Worm (Caenorhabditis elegans) whole organism, L2 larva: Measurements from ENCODE around the gene Y17G9A.4.

Source experiments
- C34F6.9 ChIP-seq: fragments of 150-350 bp; optimal IDR thresholded peaks from 2 replicates; lab custom pipeline; 2014; ENCODE audit warnings: missing biosample characterization, missing genetic modification characterization
- F13H6.1 ChIP-seq: sonication (generic microtip); optimal IDR thresholded peaks from 2 replicates; lab custom pipeline; 2016; ENCODE audit warnings: missing genetic modification characterization, missing compliant biosample characterization
- R02D3.7 ChIP-seq: fragments of 150-350 bp; optimal IDR thresholded peaks from 2 replicates; lab custom pipeline; 2014; ENCODE audit warnings: missing biosample characterization, missing genetic modification characterization
- Y55F3AM.14 ChIP-seq: fragments of 200-800 bp; sonication (Bioruptor generic); optimal IDR thresholded peaks from 2 replicates; lab custom pipeline; 2018; ENCODE audit warnings: mild to moderate bottlenecking, missing genetic modification characterization, missing compliant biosample characterization
- ZK546.5 ChIP-seq: sonication (generic microtip); optimal IDR thresholded peaks from 2 replicates; lab custom pipeline; 2017; ENCODE audit warnings: missing biosample characterization, missing genetic modification characterization
- alr-1 ChIP-seq: fragments of 150-350 bp; optimal IDR thresholded peaks from 2 replicates; lab custom pipeline; 2014; ENCODE audit warnings: missing biosample characterization, missing genetic modification characterization
- aly-2 ChIP-seq: fragments of 150-350 bp; optimal IDR thresholded peaks from 2 replicates; lab custom pipeline; 2014; ENCODE audit warnings: missing biosample characterization, missing genetic modification characterization
- ama-1 ChIP-seq: fragments of 150-350 bp; optimal IDR thresholded peaks from 2 replicates; lab custom pipeline; 2018; ENCODE audit warnings: inconsistent platforms
- blmp-1 ChIP-seq: sonication (generic microtip); optimal IDR thresholded peaks from 2 replicates; lab custom pipeline; 2017; ENCODE audit warnings: missing genetic modification characterization, mild to moderate bottlenecking, missing compliant biosample characterization, antibody characterized with exemption, moderate library complexity; ENCODE audit not compliant: insufficient read depth
- ceh-16 ChIP-seq: fragments of 150-350 bp; optimal IDR thresholded peaks from 2 replicates; lab custom pipeline; 2014; ENCODE audit warnings: missing biosample characterization, missing genetic modification characterization
- ceh-82 ChIP-seq: fragments of 150-350 bp; optimal IDR thresholded peaks from 2 replicates; lab custom pipeline; 2014; ENCODE audit warnings: missing biosample characterization, missing genetic modification characterization
- crh-2 ChIP-seq: sonication (generic microtip); optimal IDR thresholded peaks from 2 replicates; lab custom pipeline; 2017; ENCODE audit warnings: missing biosample characterization, missing genetic modification characterization
- dmd-4 ChIP-seq: sonication (generic microtip); optimal IDR thresholded peaks from 2 replicates; lab custom pipeline; 2017; ENCODE audit warnings: missing biosample characterization, missing genetic modification characterization
- elt-1 ChIP-seq: fragments of 150-350 bp; optimal IDR thresholded peaks from 2 replicates; lab custom pipeline; 2014; ENCODE audit warnings: missing biosample characterization, missing genetic modification characterization
- elt-3 ChIP-seq: sonication (generic microtip); optimal IDR thresholded peaks from 2 replicates; lab custom pipeline; 2017; ENCODE audit warnings: missing biosample characterization, missing genetic modification characterization
- fos-1 ChIP-seq: fragments of 150-350 bp; optimal IDR thresholded peaks from 2 replicates; lab custom pipeline; 2014; ENCODE audit warnings: missing biosample characterization, missing genetic modification characterization
- gmeb-1 ChIP-seq: fragments of 150-350 bp; optimal IDR thresholded peaks from 2 replicates; lab custom pipeline; 2014; ENCODE audit warnings: missing biosample characterization, missing genetic modification characterization
- lin-11 ChIP-seq: fragments of 150-350 bp; sonication (generic microtip); optimal IDR thresholded peaks from 2 replicates; lab custom pipeline; 2014; ENCODE audit warnings: missing biosample characterization, missing genetic modification characterization, inconsistent platforms, mixed read lengths
- lin-13 ChIP-seq: fragments of 150-350 bp; optimal IDR thresholded peaks from 2 replicates; lab custom pipeline; 2014; ENCODE audit warnings: missing biosample characterization, missing genetic modification reagents, missing genetic modification characterization
- lin-39 ChIP-seq: fragments of 150-350 bp; optimal IDR thresholded peaks from 2 replicates; lab custom pipeline; 2014; ENCODE audit warnings: missing biosample characterization, missing genetic modification reagents, missing genetic modification characterization
- lsy-2 ChIP-seq, 2 experiments: fragments of 150-350 bp in 1 of 2; sonication (generic microtip) in 1 of 2; optimal IDR thresholded peaks; 2 replicates each; lab custom pipeline; 2014 to 2017; ENCODE audit warnings: missing biosample characterization in 2 of 2, missing genetic modification characterization in 2 of 2
- mab-5 ChIP-seq: fragments of 150-350 bp; optimal IDR thresholded peaks from 2 replicates; lab custom pipeline; 2014; ENCODE audit warnings: missing biosample characterization, missing genetic modification characterization
- mbf-1 ChIP-seq: sonication (generic microtip); optimal IDR thresholded peaks from 2 replicates; lab custom pipeline; 2017; ENCODE audit warnings: missing biosample characterization, missing genetic modification characterization
- mdl-1 ChIP-seq, 2 experiments: fragments of 150-350 bp in 1 of 2; sonication (generic microtip) in 1 of 2; optimal IDR thresholded peaks; 2 replicates each; lab custom pipeline; 2017; ENCODE audit warnings: missing biosample characterization in 2 of 2, missing genetic modification characterization in 2 of 2
- nhr-10 ChIP-seq: sonication (generic microtip); optimal IDR thresholded peaks from 2 replicates; lab custom pipeline; 2017; ENCODE audit warnings: missing biosample characterization, missing genetic modification characterization
- nhr-11 ChIP-seq: fragments of 150-350 bp; optimal IDR thresholded peaks from 2 replicates; lab custom pipeline; 2014; ENCODE audit warnings: missing biosample characterization, missing genetic modification characterization
- nhr-12 ChIP-seq: fragments of 150-350 bp; optimal IDR thresholded peaks from 2 replicates; lab custom pipeline; 2014; ENCODE audit warnings: missing biosample characterization, missing genetic modification characterization
- nhr-129 ChIP-seq: fragments of 150-350 bp; optimal IDR thresholded peaks from 2 replicates; lab custom pipeline; 2014; ENCODE audit warnings: missing biosample characterization, missing genetic modification characterization
- nhr-21 ChIP-seq: fragments of 150-350 bp; optimal IDR thresholded peaks from 2 replicates; lab custom pipeline; 2014; ENCODE audit warnings: missing biosample characterization, missing genetic modification characterization
- nhr-23 ChIP-seq: fragments of 150-350 bp; optimal IDR thresholded peaks from 2 replicates; lab custom pipeline; 2014; ENCODE audit warnings: missing biosample characterization, missing genetic modification reagents, missing genetic modification characterization
- nhr-237 ChIP-seq: fragments of 150-350 bp; optimal IDR thresholded peaks from 2 replicates; lab custom pipeline; 2014; ENCODE audit warnings: missing biosample characterization, missing genetic modification characterization
- nhr-25 ChIP-seq: fragments of 150-350 bp; sonication (generic microtip); optimal IDR thresholded peaks from 3 replicates; lab custom pipeline; 2014; ENCODE audit warnings: missing biosample characterization, missing genetic modification characterization
- nhr-6 ChIP-seq: fragments of 150-350 bp; optimal IDR thresholded peaks from 2 replicates; lab custom pipeline; 2014; ENCODE audit warnings: missing biosample characterization, missing genetic modification characterization
- nhr-77 ChIP-seq: fragments of 150-350 bp; optimal IDR thresholded peaks from 2 replicates; lab custom pipeline; 2014; ENCODE audit warnings: missing biosample characterization, missing genetic modification characterization
- peb-1 ChIP-seq: fragments of 150-350 bp; optimal IDR thresholded peaks from 2 replicates; lab custom pipeline; 2014; ENCODE audit warnings: missing biosample characterization, missing genetic modification characterization
- sem-4 ChIP-seq: fragments of 150-350 bp; optimal IDR thresholded peaks from 2 replicates; lab custom pipeline; 2014; ENCODE audit warnings: missing biosample characterization, missing genetic modification reagents, missing genetic modification characterization
- skn-1 ChIP-seq: sonication (generic microtip); optimal IDR thresholded peaks from 2 replicates; lab custom pipeline; 2017; ENCODE audit warnings: missing biosample characterization, missing genetic modification characterization
- sma-3 ChIP-seq: sonication (generic microtip); optimal IDR thresholded peaks from 2 replicates; lab custom pipeline; 2016; ENCODE audit warnings: missing genetic modification reagents, missing genetic modification characterization, missing compliant biosample characterization
- sma-9 ChIP-seq, 2 experiments: fragments of 150-350 bp in 1 of 2; sonication (generic microtip) in 1 of 2; optimal IDR thresholded peaks; 2 replicates each; lab custom pipeline; 2014 to 2016; ENCODE audit warnings: missing genetic modification characterization in 2 of 2, mild to moderate bottlenecking in 1 of 2, missing biosample characterization in 1 of 2, missing compliant biosample characterization in 1 of 2, missing genetic modification reagents in 1 of 2, moderate library complexity in 1 of 2
- snpc-4 ChIP-seq: fragments of 150-350 bp; optimal IDR thresholded peaks from 2 replicates; lab custom pipeline; 2014; ENCODE audit warnings: missing biosample characterization, missing genetic modification characterization
- unc-39 ChIP-seq: fragments of 150-350 bp; optimal IDR thresholded peaks from 2 replicates; lab custom pipeline; 2014; ENCODE audit warnings: missing biosample characterization, missing genetic modification characterization
- ztf-1 ChIP-seq: fragments of 200-800 bp; sonication (Bioruptor generic); conservative IDR thresholded peaks from 2 replicates; pipeline ENCODE4 v1.3.6; 2022; ENCODE audit warnings: missing genetic modification characterization, missing compliant biosample characterization
- ztf-11 ChIP-seq: sonication (generic microtip); optimal IDR thresholded peaks from 2 replicates; lab custom pipeline; 2017; ENCODE audit warnings: missing biosample characterization, missing genetic modification characterization
- ztf-4 ChIP-seq: fragments of 150-350 bp; optimal IDR thresholded peaks from 2 replicates; lab custom pipeline; 2014; ENCODE audit warnings: missing biosample characterization, missing genetic modification characterization

The Y17G9A.4 gene

ce11 chrIV:4821054-4821453 is 40.3 kb downstream of the Y17G9A.4 start, which contains the start of gene H06H21.8:
H06H21.8 (minus strand) TSS chrIV:4821131.
- TF ChIP-seq fos-1 (tag; lab: Kevin White, UChicago), result peak; percentile 31
- no peak for TF ChIP-seq Y55F3AM.14 (GFP tag; lab: Kevin White, UChicago)
- TF ChIP-seq nhr-11, result no peak
- TF ChIP-seq nhr-77, result no peak
- peak; percentile 30 for TF ChIP-seq gmeb-1 (tag; lab: Kevin White, UChicago)
- TF ChIP-seq ztf-4 (tag; lab: Kevin White, UChicago), result no peak
- TF ChIP-seq sma-9 (GFP tag; optimal IDR thresholded peaks at IDR 0.05; lab: Kevin White, UChicago), result no peak
- no peak for TF ChIP-seq sma-9 (tag; optimal IDR thresholded peaks at IDR 0.05; lab: Kevin White, UChicago)
- peak; percentile 42 for TF ChIP-seq crh-2 (tag; lab: Kevin White, UChicago)

ce11 chrIV:4814185-4814584 is 47.2 kb downstream of the Y17G9A.4 start, which contains the start of gene srw-94:
srw-94 (plus strand) TSS chrIV:4814485.
- TF ChIP-seq alr-1 (tag; lab: Kevin White, UChicago) (no peak), R02D3.7 (tag; lab: Kevin White, UChicago) (no peak), nhr-237 (no peak), dmd-4 (tag; lab: Kevin White, UChicago) (no peak), ama-1 (lab: Kevin White, UChicago) (no peak), sem-4 (tag; lab: Kevin White, UChicago) (no peak), lin-39 (no peak), nhr-23 (tag; lab: Kevin White, UChicago) (no peak)

ce11 chrIV:4811863-4812262 is 49.5 kb downstream of the Y17G9A.4 start, which contains the start of gene srw-95:
srw-95 (plus strand) TSS chrIV:4812075.
- TF ChIP-seq ama-1 (lab: Kevin White, UChicago) (no peak), peb-1 (tag; lab: Kevin White, UChicago) (no peak), mab-5 (no peak), lin-13 (no peak), sma-3 (GFP tag; lab: Kevin White, UChicago) (no peak), nhr-11 (no peak), nhr-10 (no peak), C34F6.9 (tag; lab: Kevin White, UChicago) (no peak), nhr-77 (no peak), elt-1 (tag; lab: Kevin White, UChicago) (no peak), nhr-12 (tag; lab: Kevin White, UChicago) (no peak), nhr-129 (tag; lab: Kevin White, UChicago) (no peak), dmd-4 (tag; lab: Kevin White, UChicago) (no peak), crh-2 (tag; lab: Kevin White, UChicago) (no peak), mdl-1 (tag; optimal IDR thresholded peaks at IDR 0.05; lab: Kevin White, UChicago) (no peak), nhr-21 (tag; lab: Kevin White, UChicago) (no peak), nhr-23 (tag; lab: Kevin White, UChicago) (no peak)
- TF ChIP-seq, all 48 proteins: peak for 0

ce11 chrIV:4810377-4810984 is 50.9 kb downstream of the Y17G9A.4 start, which contains the start of gene eif-1.A:
eif-1.A (plus strand) TSS chrIV:4810934.
- TF ChIP-seq nhr-21 (tag; lab: Kevin White, UChicago) (no peak), nhr-23 (tag; lab: Kevin White, UChicago) (no peak), skn-1 (no peak), elt-3 (tag; lab: Kevin White, UChicago) (no peak), ceh-16 (peak; percentile 16), mdl-1 (tag; optimal IDR thresholded peaks at IDR 0.05; lab: Kevin White, UChicago) (no peak), nhr-129 (tag; lab: Kevin White, UChicago) (peak; percentile 41), nhr-11 (no peak), blmp-1 (tag; lab: Kevin White, UChicago) (peak; percentile 19), Y55F3AM.14 (GFP tag; lab: Kevin White, UChicago) (no peak), alr-1 (tag; lab: Kevin White, UChicago) (no peak), mbf-1 (tag; lab: Kevin White, UChicago) (no peak), C34F6.9 (tag; lab: Kevin White, UChicago) (peak; percentile 76), aly-2 (tag; lab: Kevin White, UChicago) (no peak), peb-1 (tag; lab: Kevin White, UChicago) (no peak), ZK546.5 (tag; lab: Kevin White, UChicago) (no peak), ztf-4 (tag; lab: Kevin White, UChicago) (no peak), elt-1 (tag; lab: Kevin White, UChicago) (no peak), nhr-25 (tag; lab: Kevin White, UChicago) (peak; percentile 3), snpc-4 (tag; lab: Kevin White, UChicago) (peak; percentile 33), lin-11 (tag; lab: Kevin White, UChicago) (peak; percentile 51), nhr-10 (no peak), nhr-237 (no peak), lin-13 (peak; percentile 58), lin-39 (no peak), dmd-4 (tag; lab: Kevin White, UChicago) (no peak), ztf-11 (tag; lab: Kevin White, UChicago) (no peak), unc-39 (tag; lab: Kevin White, UChicago) (no peak), F13H6.1 (tag; lab: Kevin White, UChicago) (peak; percentile 21), nhr-6 (tag; lab: Kevin White, UChicago) (no peak), ceh-82 (tag; lab: Kevin White, UChicago) (no peak), lsy-2 (tag; optimal IDR thresholded peaks at IDR 0.05; lab: Kevin White, UChicago) (peak in 1 of 2 experiments; percentile 80), ztf-1 (no peak), sma-3 (GFP tag; lab: Kevin White, UChicago) (peak; percentile 44), sem-4 (tag; lab: Kevin White, UChicago) (no peak)
